Fruit fly (Drosophila melanogaster) whole organism, embryonic: ENCODE results near the gene Zn72D.

Source experiments
- C15 ChIP-seq: fragments of 200-800 bp; sonication (Bioruptor generic); IDR thresholded peaks from 3 replicates; pipeline ENCODE4 v1.3.6; 2022; ENCODE audit warnings: missing biosample characterization, missing genetic modification characterization
- CG10267 ChIP-seq: fragments of 200-800 bp; sonication (Bioruptor generic); optimal IDR thresholded peaks from 2 replicates; lab custom pipeline; 2018; ENCODE audit warnings: missing biosample characterization, mild to moderate bottlenecking, missing genetic modification characterization, moderate library complexity
- CG11247 ChIP-seq: fragments of 200-800 bp; sonication (Bioruptor generic); IDR thresholded peaks from 2 replicates; pipeline ENCODE4 v1.3.6; 2022; ENCODE audit warnings: missing biosample characterization, missing genetic modification characterization
- CG12299 ChIP-seq: fragments of 200-800 bp; sonication (Bioruptor generic); optimal IDR thresholded peaks from 2 replicates; lab custom pipeline; 2018; ENCODE audit warnings: missing biosample characterization, mild to moderate bottlenecking, missing genetic modification characterization
- CG12744 ChIP-seq: fragments of 200-800 bp; sonication (Bioruptor generic); optimal IDR thresholded peaks from 2 replicates; lab custom pipeline; 2016; ENCODE audit warnings: missing biosample characterization, missing genetic modification characterization
- CG13296 ChIP-seq: fragments of 200-800 bp; sonication (Bioruptor generic); optimal IDR thresholded peaks from 3 replicates; lab custom pipeline; 2018; ENCODE audit warnings: missing biosample characterization, mild to moderate bottlenecking, missing genetic modification characterization
- CG14014 ChIP-seq: fragments of 200-800 bp; sonication (Bioruptor generic); IDR thresholded peaks from 2 replicates; pipeline ENCODE4 v1.3.6; 2022; ENCODE audit warnings: missing biosample characterization, missing genetic modification characterization
- CG15601 ChIP-seq: fragments of 200-800 bp; sonication (Bioruptor generic); optimal IDR thresholded peaks from 3 replicates; lab custom pipeline; 2019; ENCODE audit warnings: missing biosample characterization, mild to moderate bottlenecking, missing genetic modification characterization, moderate library complexity
- CG1602 ChIP-seq: fragments of 200-800 bp; sonication (Bioruptor generic); optimal IDR thresholded peaks from 3 replicates; lab custom pipeline; 2016; ENCODE audit warnings: missing biosample characterization, missing genetic modification characterization
- CG18011 ChIP-seq: fragments of 200-800 bp; sonication (Bioruptor generic); optimal IDR thresholded peaks from 2 replicates; lab custom pipeline; 2017; ENCODE audit warnings: missing biosample characterization, missing genetic modification characterization, mild to moderate bottlenecking, moderate library complexity, missing genotype
- CG18262 ChIP-seq: fragments of 200-800 bp; optimal IDR thresholded peaks from 3 replicates; lab custom pipeline; 2019; ENCODE audit warnings: missing biosample characterization, mild to moderate bottlenecking, missing genetic modification characterization, moderate library complexity
- CG2120 ChIP-seq: fragments of 200-800 bp; sonication (Bioruptor generic); optimal IDR thresholded peaks from 3 replicates; lab custom pipeline; 2016; ENCODE audit warnings: missing biosample characterization, missing genetic modification characterization
- CG2678 ChIP-seq: fragments of 200-800 bp; sonication (Bioruptor generic); optimal IDR thresholded peaks from 3 replicates; lab custom pipeline; 2019; ENCODE audit warnings: missing biosample characterization, mild to moderate bottlenecking, missing genetic modification characterization, moderate library complexity
- CG31224 ChIP-seq: fragments of 200-800 bp; sonication (Bioruptor generic); IDR thresholded peaks from 2 replicates; pipeline ENCODE4 v1.3.6; 2022; ENCODE audit warnings: missing biosample characterization, missing genetic modification characterization
- CG3847 ChIP-seq: fragments of 200-800 bp; sonication (Bioruptor generic); IDR thresholded peaks from 2 replicates; pipeline ENCODE4 v1.3.6; 2022; ENCODE audit warnings: missing biosample characterization, missing genetic modification characterization
- CG4282 ChIP-seq: fragments of 200-800 bp; sonication (Bioruptor generic); optimal IDR thresholded peaks from 2 replicates; lab custom pipeline; 2016; ENCODE audit warnings: missing biosample characterization, missing genetic modification characterization
- CG43689 ChIP-seq: fragments of 200-800 bp; sonication (Bioruptor generic); IDR thresholded peaks from 2 replicates; pipeline ENCODE4 v1.3.6; 2022; ENCODE audit warnings: missing biosample characterization, missing genetic modification characterization
- CG6254 ChIP-seq: fragments of 200-800 bp; sonication (Bioruptor generic); optimal IDR thresholded peaks from 3 replicates; lab custom pipeline; 2017; ENCODE audit warnings: mild to moderate bottlenecking, missing biosample characterization, missing genetic modification reagents, missing genetic modification characterization
- CG6689 ChIP-seq: fragments of 200-800 bp; sonication (Bioruptor generic); IDR thresholded peaks from 2 replicates; pipeline ENCODE4 v1.3.6; 2022; ENCODE audit warnings: missing biosample characterization, missing genetic modification characterization
- CG7928 ChIP-seq: fragments of 200-800 bp; sonication (Bioruptor generic); optimal IDR thresholded peaks from 2 replicates; lab custom pipeline; 2017; ENCODE audit warnings: missing biosample characterization, mild to moderate bottlenecking, missing genetic modification characterization
- CG9797 ChIP-seq: fragments of 200-800 bp; sonication (Bioruptor generic); optimal IDR thresholded peaks from 3 replicates; lab custom pipeline; 2018; ENCODE audit warnings: missing biosample characterization, mild to moderate bottlenecking, missing genetic modification characterization
- CrebB ChIP-seq: fragments of 200-800 bp; sonication (Bioruptor generic); optimal IDR thresholded peaks from 3 replicates; lab custom pipeline; 2018; ENCODE audit warnings: missing biosample characterization, mild to moderate bottlenecking, missing genetic modification characterization
- Dek ChIP-seq: fragments of 200-800 bp; sonication (Bioruptor generic); optimal IDR thresholded peaks from 3 replicates; lab custom pipeline; 2019; ENCODE audit warnings: missing biosample characterization, mild to moderate bottlenecking, missing genetic modification characterization, moderate library complexity
- Dp ChIP-seq: fragments of 200-800 bp; sonication (Bioruptor generic); optimal IDR thresholded peaks from 2 replicates; lab custom pipeline; 2018; ENCODE audit warnings: missing biosample characterization, mild to moderate bottlenecking, missing genetic modification characterization, moderate library complexity
- Gug ChIP-seq: fragments of 200-800 bp; sonication (Bioruptor generic); IDR thresholded peaks from 4 replicates; pipeline ENCODE4 v1.3.6; 2022; ENCODE audit warnings: missing biosample characterization, missing genetic modification characterization
- Hmx ChIP-seq: fragments of 200-800 bp; sonication (Bioruptor generic); optimal IDR thresholded peaks from 2 replicates; lab custom pipeline; 2016; ENCODE audit warnings: missing biosample characterization, missing genetic modification characterization
- Meics ChIP-seq: fragments of 200-800 bp; sonication (Bioruptor generic); optimal IDR thresholded peaks from 2 replicates; lab custom pipeline; 2017; ENCODE audit warnings: missing biosample characterization, mild to moderate bottlenecking, missing genetic modification characterization
- Myb ChIP-seq: fragments of 200-800 bp; sonication (Bioruptor generic); optimal IDR thresholded peaks from 2 replicates; lab custom pipeline; 2016; ENCODE audit warnings: missing biosample characterization, missing genetic modification characterization
- Scr ChIP-seq: fragments of 200-800 bp; sonication (Bioruptor generic); IDR thresholded peaks from 2 replicates; pipeline ENCODE4 v1.3.6; 2022; ENCODE audit warnings: missing biosample characterization, missing genetic modification characterization; ENCODE audit not compliant: partially characterized antibody
- Sin3A ChIP-seq: fragments of >200 bp; optimal IDR thresholded peaks from 2 replicates; lab custom pipeline; 2018
- Sry-β ChIP-seq: fragments of 200-800 bp; sonication (Bioruptor generic); optimal IDR thresholded peaks from 2 replicates; lab custom pipeline; 2018; ENCODE audit warnings: missing biosample characterization, mild to moderate bottlenecking, missing genetic modification characterization, moderate library complexity
- bbx ChIP-seq: fragments of 200-800 bp; sonication (Bioruptor generic); IDR thresholded peaks from 2 replicates; pipeline ENCODE4 v1.3.6; 2022; ENCODE audit warnings: missing biosample characterization, missing genetic modification characterization; ENCODE audit not compliant: partially characterized antibody
- br ChIP-seq: fragments of >200 bp; optimal IDR thresholded peaks from 2 replicates; lab custom pipeline; 2017
- dmrt11E ChIP-seq: fragments of 200-800 bp; sonication (Bioruptor generic); optimal IDR thresholded peaks from 3 replicates; lab custom pipeline; 2018; ENCODE audit warnings: missing biosample characterization, mild to moderate bottlenecking, missing genetic modification characterization, moderate library complexity
- fd102C ChIP-seq: fragments of 200-800 bp; sonication (Bioruptor generic); optimal IDR thresholded peaks from 2 replicates; lab custom pipeline; 2018; ENCODE audit warnings: missing biosample characterization, mild to moderate bottlenecking, missing genetic modification characterization, moderate library complexity
- hkb ChIP-seq, 2 experiments: fragments of 200-800 bp in 1 of 2; fragments of >200 bp in 1 of 2; sonication (Bioruptor generic) in 1 of 2; IDR thresholded peaks in 1 of 2; optimal IDR thresholded peaks in 1 of 2; 2 replicates each; pipeline versions ENCODE4 v1.3.6 to Lab custom; 2017 to 2022; ENCODE audit warnings: missing biosample characterization in 1 of 2, missing genetic modification characterization in 1 of 2
- ind ChIP-seq: fragments of 200-800 bp; sonication (Bioruptor generic); optimal IDR thresholded peaks from 3 replicates; lab custom pipeline; 2016; ENCODE audit warnings: missing biosample characterization, missing genetic modification characterization
- kay ChIP-seq: fragments of 200-800 bp; sonication (Bioruptor generic); optimal IDR thresholded peaks from 2 replicates; lab custom pipeline; 2016; ENCODE audit warnings: missing biosample characterization, missing genetic modification characterization
- knrl ChIP-seq: fragments of 200-800 bp; sonication (Bioruptor generic); IDR thresholded peaks from 3 replicates; pipeline ENCODE4 v1.3.6; 2022; ENCODE audit warnings: missing biosample characterization, missing genetic modification characterization; ENCODE audit not compliant: partially characterized antibody
- mirr ChIP-seq: fragments of 200-800 bp; sonication (Bioruptor generic); optimal IDR thresholded peaks from 3 replicates; lab custom pipeline; 2018; ENCODE audit warnings: missing biosample characterization, mild to moderate bottlenecking, missing genetic modification characterization
- nerfin-1 ChIP-seq: fragments of 200-800 bp; sonication (Bioruptor generic); optimal IDR thresholded peaks from 3 replicates; lab custom pipeline; 2019; ENCODE audit warnings: missing biosample characterization, mild to moderate bottlenecking, missing genetic modification characterization, moderate library complexity
- onecut ChIP-seq: fragments of 200-800 bp; sonication (Bioruptor generic); IDR thresholded peaks from 2 replicates; pipeline ENCODE4 v1.3.6; 2022; ENCODE audit warnings: missing biosample characterization, missing genetic modification characterization
- otp ChIP-seq: fragments of 200-800 bp; sonication (Bioruptor generic); IDR thresholded peaks from 3 replicates; pipeline ENCODE4, ENCODE4 v1.3.6; 2022; ENCODE audit warnings: missing biosample characterization, missing genetic modification characterization
- pfk ChIP-seq: fragments of 200-800 bp; sonication (Bioruptor generic); optimal IDR thresholded peaks from 2 replicates; lab custom pipeline; 2018; ENCODE audit warnings: missing biosample characterization, mild to moderate bottlenecking, missing genetic modification characterization, moderate library complexity
- pho ChIP-seq: fragments of 200-800 bp; sonication (Bioruptor generic); optimal IDR thresholded peaks from 2 replicates; lab custom pipeline; 2016; ENCODE audit warnings: missing biosample characterization, missing genetic modification characterization
- pita ChIP-seq: fragments of 200-800 bp; sonication (Bioruptor generic); optimal IDR thresholded peaks from 2 replicates; lab custom pipeline; 2017; ENCODE audit warnings: missing biosample characterization, mild to moderate bottlenecking, missing genetic modification characterization
- tio ChIP-seq: fragments of 200-800 bp; sonication (Bioruptor generic); optimal IDR thresholded peaks from 2 replicates; lab custom pipeline; 2017; ENCODE audit warnings: missing biosample characterization, missing genetic modification characterization, inconsistent platforms
- trem ChIP-seq: fragments of 200-800 bp; optimal IDR thresholded peaks from 3 replicates; lab custom pipeline; 2019; ENCODE audit warnings: missing biosample characterization, mild to moderate bottlenecking, missing genetic modification characterization, moderate library complexity
- vnd ChIP-seq: fragments of 200-800 bp; sonication (Bioruptor generic); IDR thresholded peaks from 3 replicates; pipeline ENCODE4 v1.3.6; 2022; ENCODE audit warnings: missing biosample characterization, missing genetic modification characterization; ENCODE audit not compliant: partially characterized antibody

Gene Zn72D

DNA sequence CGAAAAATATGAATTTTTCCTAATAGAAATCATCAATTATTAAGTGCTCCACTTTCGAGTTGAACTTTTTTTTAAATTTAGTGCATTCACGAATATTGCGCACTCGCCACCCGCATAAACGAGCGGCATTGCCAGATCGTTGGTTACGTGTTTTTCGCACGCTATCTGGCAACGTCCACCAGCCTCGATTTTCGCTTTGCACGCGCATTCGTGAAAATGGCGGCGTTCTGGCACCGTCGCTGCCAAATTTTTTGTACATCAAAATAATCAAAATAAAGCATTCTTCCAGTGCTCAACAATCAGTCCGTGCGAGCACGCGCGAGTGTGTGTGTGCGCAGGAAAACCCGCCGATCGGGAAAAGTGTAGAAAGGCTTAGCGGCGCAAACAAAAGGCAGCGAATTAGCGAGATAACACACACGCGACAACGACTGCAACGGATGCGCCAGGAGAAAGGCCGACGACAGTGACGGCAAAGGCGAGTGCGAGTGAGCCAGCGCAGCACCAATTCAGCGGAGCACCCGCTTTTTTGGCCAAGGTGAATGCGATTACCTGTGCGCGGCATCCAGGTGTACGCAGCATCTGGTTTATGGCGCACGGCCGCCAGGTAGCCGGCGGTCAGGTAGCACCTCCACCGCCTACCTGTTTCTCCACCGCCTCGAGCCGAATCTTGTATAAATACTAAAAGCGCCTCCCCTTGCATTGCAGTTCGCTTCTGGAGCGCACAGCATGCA is 1.3 kb upstream of the Zn72D start (continued):
- TF ChIP-seq otp, result no peak; the same call in 2 of the 3 replicates
- peak; percentile 93 for TF ChIP-seq CG2120 (GFP tag; lab: Kevin White, UChicago)
- TF ChIP-seq Sry-β (GFP tag; lab: Kevin White, UChicago), result no peak
- TF ChIP-seq fd102C (GFP tag; lab: Kevin White, UChicago), result no peak
- TF ChIP-seq Myb (GFP tag; lab: Kevin White, UChicago), result peak; percentile 33
- TF ChIP-seq Sin3A (lab: Kevin White, UChicago), result peak; percentile 62
- peak; percentile 59 for TF ChIP-seq trem (tag; lab: Kevin White, UChicago)
- TF ChIP-seq C15 (GFP tag; lab: Robert Waterston, UW), result peak; percentile 68; the same call in 1 of the 3 replicates
- TF ChIP-seq dmrt11E (tag; lab: Kevin White, UChicago), result peak; percentile 66
- peak; percentile 89 for TF ChIP-seq CG3847 (GFP tag; lab: Robert Waterston, UW)
- peak; percentile 61 for TF ChIP-seq CG12744 (GFP tag; lab: Kevin White, UChicago)
- peak; percentile 83 for TF ChIP-seq ind (GFP tag; lab: Kevin White, UChicago)
- TF ChIP-seq CG13296 (GFP tag; lab: Kevin White, UChicago), result no peak
- TF ChIP-seq CG4282 (GFP tag; lab: Kevin White, UChicago), result peak; percentile 75
- TF ChIP-seq Meics (GFP tag; lab: Kevin White, UChicago), result peak; percentile 85
- TF ChIP-seq CG1602, result peak; percentile 74
- TF ChIP-seq Dek (tag; lab: Kevin White, UChicago), result peak; percentile 78
- TF ChIP-seq knrl (GFP tag; lab: Robert Waterston, UW), result peak; percentile 73
- peak; percentile 93 for TF ChIP-seq pho (GFP tag; lab: Kevin White, UChicago)
- TF ChIP-seq CrebB (tag; lab: Kevin White, UChicago), result peak; percentile 48
- TF ChIP-seq CG12299 (tag; lab: Kevin White, UChicago), result no peak
- peak; percentile 76; the same call in 3 of the 4 replicates for TF ChIP-seq Gug (GFP tag; lab: Robert Waterston, UW)
- peak; percentile 58 for TF ChIP-seq pfk (GFP tag; lab: Kevin White, UChicago)
- peak; percentile 83 for TF ChIP-seq CG18262 (tag; lab: Kevin White, UChicago)
- peak; percentile 21 for TF ChIP-seq CG7928 (GFP tag; lab: Kevin White, UChicago)
- peak; percentile 62 for TF ChIP-seq Scr
- peak; percentile 72 for TF ChIP-seq onecut (GFP tag; lab: Robert Waterston, UW)
- peak; percentile 78 for TF ChIP-seq nerfin-1 (tag; lab: Kevin White, UChicago)
- peak; percentile 70 for TF ChIP-seq CG15601 (tag; lab: Kevin White, UChicago)
- TF ChIP-seq Hmx (GFP tag; lab: Kevin White, UChicago), result peak; percentile 68
- peak; percentile 83 for TF ChIP-seq CG6689 (GFP tag; lab: Robert Waterston, UW)
- peak; percentile 32; the same call in 2 of the 3 replicates for TF ChIP-seq vnd
- no peak for TF ChIP-seq mirr (GFP tag; lab: Kevin White, UChicago)
- TF ChIP-seq hkb (optimal IDR thresholded peaks at IDR 0.05; lab: Kevin White, UChicago), result no peak
- peak; percentile 90 for TF ChIP-seq hkb (GFP tag; IDR thresholded peaks at IDR 0.05; lab: Robert Waterston, UW)
- TF ChIP-seq kay (GFP tag; lab: Kevin White, UChicago), result peak; percentile 83
- TF ChIP-seq CG11247, result peak; percentile 56
- peak; percentile 48; the same call in 1 of the 2 replicates for TF ChIP-seq CG31224 (GFP tag; lab: Robert Waterston, UW)
- no peak for TF ChIP-seq pita
- peak; percentile 80 for TF ChIP-seq bbx (GFP tag; lab: Robert Waterston, UW)
- peak; percentile 55 for TF ChIP-seq CG6254
- TF ChIP-seq tio, result no peak
- no peak for TF ChIP-seq CG9797 (GFP tag; lab: Kevin White, UChicago)
- TF ChIP-seq CG2678, result no peak
- peak; percentile 80 for TF ChIP-seq CG14014
- TF ChIP-seq CG43689 (GFP tag; lab: Robert Waterston, UW), result no peak
- peak; percentile 51 for TF ChIP-seq Dp (GFP tag; lab: Kevin White, UChicago)
- TF ChIP-seq CG10267 (tag; lab: Kevin White, UChicago), result peak; percentile 82
- TF ChIP-seq CG18011 (GFP tag; lab: Kevin White, UChicago), result peak; percentile 64
- no peak for TF ChIP-seq br (lab: Kevin White, UChicago)
